Comparison of ENCODE assay signal across 2 fruit fly cellular contexts in genomic region chr3L:11398484-11399088, dm6.
TF ChIP-seq lines count a peak whose summit lies in the region.

No protein-coding gene starts in this region.

TF ChIP-seq in whole organism, embryonic, 481 proteins besides CTCF, POLR2A, EP300 and RAD21 (continued from another document and continues in another):
- TF ChIP-seq Hr3 (GFP tag; optimal IDR thresholded peaks at IDR 0.05; lab: Kevin White, UChicago) (peak; percentile 40), disco-r (GFP tag; optimal IDR thresholded peaks at IDR 0.05; lab: Kevin White, UChicago) (no peak), nerfin-2 (GFP tag; IDR thresholded peaks at IDR 0.05; lab: Robert Waterston, UW; ENCODE audit: partially characterized antibody) (no peak), CG15073 (GFP tag; optimal IDR thresholded peaks at IDR 0.05; lab: Kevin White, UChicago) (no peak), hth (optimal IDR thresholded peaks at IDR 0.05; lab: Kevin White, UChicago) (no peak), Side (GFP tag; optimal IDR thresholded peaks at IDR 0.05; lab: Kevin White, UChicago) (no peak), tx (GFP tag; optimal IDR thresholded peaks at IDR 0.05; lab: Kevin White, UChicago) (no peak), fru (optimal IDR thresholded peaks at IDR 0.05; lab: Kevin White, UChicago) (no peak), CG3281 (GFP tag; optimal IDR thresholded peaks at IDR 0.05; lab: Kevin White, UChicago) (peak; percentile 49), CG16813 (GFP tag; IDR thresholded peaks at IDR 0.05; lab: Robert Waterston, UW; ENCODE audit: partially characterized antibody) (no peak), mld (GFP tag; IDR thresholded peaks at IDR 0.05; lab: Robert Waterston, UW; ENCODE audit: partially characterized antibody) (no peak), Dad (GFP tag; optimal IDR thresholded peaks at IDR 0.05; lab: Kevin White, UChicago) (no peak), pum (GFP tag; optimal IDR thresholded peaks at IDR 0.05; lab: Kevin White, UChicago) (no peak), onecut (GFP tag; IDR thresholded peaks at IDR 0.05; lab: Robert Waterston, UW) (no peak), CG18619 (GFP tag; optimal IDR thresholded peaks at IDR 0.05; lab: Kevin White, UChicago) (peak; percentile 41), CG8388 (GFP tag; optimal IDR thresholded peaks at IDR 0.05; lab: Kevin White, UChicago) (peak; percentile 75), dati (GFP tag; IDR thresholded peaks at IDR 0.05; lab: Robert Waterston, UW) (no peak), Eip74EF (GFP tag; optimal IDR thresholded peaks at IDR 0.05; lab: Kevin White, UChicago) (peak in 1 of 2 experiments; percentile 88), hb (GFP tag; IDR thresholded peaks at IDR 0.05; lab: Robert Waterston, UW; ENCODE audit: partially characterized antibody) (no peak), CG5245 (GFP tag; optimal IDR thresholded peaks at IDR 0.05; lab: Kevin White, UChicago) (no peak), CG10431 (GFP tag; optimal IDR thresholded peaks at IDR 0.05; lab: Kevin White, UChicago) (peak; percentile 7), cad (GFP tag; optimal IDR thresholded peaks at IDR 0.05; lab: Kevin White, UChicago) (no peak), Mes4 (GFP tag; optimal IDR thresholded peaks at IDR 0.05; lab: Kevin White, UChicago) (no peak), CG8281 (tag; optimal IDR thresholded peaks at IDR 0.05; lab: Kevin White, UChicago) (no peak), CG10267 (tag; optimal IDR thresholded peaks at IDR 0.05; lab: Kevin White, UChicago) (peak; percentile 62), H2.0 (GFP tag; IDR thresholded peaks at IDR 0.05; lab: Robert Waterston, UW) (0 out of 2 replicates have a peak, but pooled peaks have one; percentile 18), CG6683 (GFP tag; optimal IDR thresholded peaks at IDR 0.05; lab: Kevin White, UChicago) (peak; percentile 37), ewg (GFP tag; optimal IDR thresholded peaks at IDR 0.05; lab: Kevin White, UChicago) (no peak), ro (GFP tag; IDR thresholded peaks at IDR 0.05; lab: Robert Waterston, UW) (no peak), CG1529 (GFP tag; optimal IDR thresholded peaks at IDR 0.05; lab: Kevin White, UChicago) (no peak), chinmo (GFP tag; IDR thresholded peaks at IDR 0.05; lab: Robert Waterston, UW; ENCODE audit: partially characterized antibody) (no peak), lab (GFP tag; optimal IDR thresholded peaks at IDR 0.05; lab: Kevin White, UChicago) (peak; percentile 61), caup (GFP tag; optimal IDR thresholded peaks at IDR 0.05; lab: Kevin White, UChicago; ENCODE audit: severe bottlenecking) (peak; percentile 60), Ada2b (GFP tag; IDR thresholded peaks at IDR 0.05; lab: Robert Waterston, UW) (0 out of 2 replicates have a peak, but pooled peaks have one; percentile 16), CG12744 (GFP tag; optimal IDR thresholded peaks at IDR 0.05; lab: Kevin White, UChicago) (no peak), Gsc (GFP tag; IDR thresholded peaks at IDR 0.05; lab: Robert Waterston, UW) (no peak), CG5180 (GFP tag; optimal IDR thresholded peaks at IDR 0.05; lab: Kevin White, UChicago) (peak; percentile 21), hbn (GFP tag; IDR thresholded peaks at IDR 0.05; lab: Robert Waterston, UW; ENCODE audit: partially characterized antibody) (no peak), CG6272 (GFP tag; IDR thresholded peaks at IDR 0.05; lab: Robert Waterston, UW) (no peak), CG34422 (GFP tag; IDR thresholded peaks at IDR 0.05; lab: Robert Waterston, UW) (0 out of 3 replicates have a peak, but pooled peaks have one; percentile 31), CG8924 (tag; optimal IDR thresholded peaks at IDR 0.05; lab: Kevin White, UChicago) (peak; percentile 77), CG11247 (GFP tag; IDR thresholded peaks at IDR 0.05; lab: Robert Waterston, UW) (no peak), Mrtf (GFP tag; IDR thresholded peaks at IDR 0.05; lab: Robert Waterston, UW) (no peak), Sry-δ (GFP tag; optimal IDR thresholded peaks at IDR 0.05; lab: Kevin White, UChicago) (no peak), Hmr (GFP tag; optimal IDR thresholded peaks at IDR 0.05; lab: Kevin White, UChicago) (peak; percentile 70), sug (tag; optimal IDR thresholded peaks at IDR 0.05; lab: Kevin White, UChicago) (no peak), CG7928 (GFP tag; optimal IDR thresholded peaks at IDR 0.05; lab: Kevin White, UChicago) (no peak), CG11398 (GFP tag; optimal IDR thresholded peaks at IDR 0.05; lab: Kevin White, UChicago) (no peak), eyg (GFP tag; optimal IDR thresholded peaks at IDR 0.05; lab: Kevin White, UChicago) (no peak), CG2129 (GFP tag; IDR thresholded peaks at IDR 0.05; lab: Robert Waterston, UW; ENCODE audit: partially characterized antibody) (no peak), ftz-f1 (GFP tag; optimal IDR thresholded peaks at IDR 0.05; lab: Kevin White, UChicago) (no peak), CG10543 (GFP tag; optimal IDR thresholded peaks at IDR 0.05; lab: Kevin White, UChicago) (no peak), CG14860 (GFP tag; IDR thresholded peaks at IDR 0.05; lab: Robert Waterston, UW; ENCODE audit: partially characterized antibody) (no peak), CoRest (tag; optimal IDR thresholded peaks at IDR 0.05; lab: Kevin White, UChicago) (peak; percentile 74), Fer2 (tag; optimal IDR thresholded peaks at IDR 0.05; lab: Kevin White, UChicago) (no peak), oc (tag; optimal IDR thresholded peaks at IDR 0.05; lab: Kevin White, UChicago) (no peak), CG13624 (GFP tag; optimal IDR thresholded peaks at IDR 0.05; lab: Kevin White, UChicago) (no peak), sqz (GFP tag; optimal IDR thresholded peaks at IDR 0.05; lab: Kevin White, UChicago) (no peak), Dip3 (GFP tag; optimal IDR thresholded peaks at IDR 0.05; lab: Kevin White, UChicago) (no peak), CG6689 (GFP tag; IDR thresholded peaks at IDR 0.05; lab: Robert Waterston, UW) (peak; percentile 59), ara (GFP tag; IDR thresholded peaks at IDR 0.05; lab: Robert Waterston, UW) (no peak), CG10979 (tag; optimal IDR thresholded peaks at IDR 0.05; lab: Kevin White, UChicago) (peak; percentile 76), jing (GFP tag; optimal IDR thresholded peaks at IDR 0.05; lab: Kevin White, UChicago) (no peak), Dp (GFP tag; optimal IDR thresholded peaks at IDR 0.05; lab: Kevin White, UChicago) (no peak), Drgx (GFP tag; IDR thresholded peaks at IDR 0.05; lab: Robert Waterston, UW) (no peak), Deaf1 (tag; optimal IDR thresholded peaks at IDR 0.05; lab: Kevin White, UChicago) (peak; percentile 36), cg (GFP tag; optimal IDR thresholded peaks at IDR 0.05; lab: Kevin White, UChicago) (no peak)

TF ChIP-seq in whole organism, prepupa, 60 proteins besides CTCF, POLR2A, EP300 and RAD21 (continued from another document):
- peak; percentile 59 for TF ChIP-seq dsx (GFP tag; optimal IDR thresholded peaks at IDR 0.05; lab: Kevin White, UChicago; ENCODE audit: poor library complexity, severe bottlenecking)
- no peak for TF ChIP-seq fd85E (GFP tag; optimal IDR thresholded peaks at IDR 0.05; lab: Kevin White, UChicago)
- TF ChIP-seq dac (GFP tag; optimal IDR thresholded peaks at IDR 0.05; lab: Kevin White, UChicago), result no peak
- no peak for TF ChIP-seq spab (GFP tag; optimal IDR thresholded peaks at IDR 0.05; lab: Kevin White, UChicago)
- no peak for TF ChIP-seq CG10669 (GFP tag; optimal IDR thresholded peaks at IDR 0.05; lab: Kevin White, UChicago)
- TF ChIP-seq CG8632 (GFP tag; optimal IDR thresholded peaks at IDR 0.05; lab: Kevin White, UChicago), result no peak
- TF ChIP-seq Ets21C (GFP tag; optimal IDR thresholded peaks at IDR 0.05; lab: Kevin White, UChicago), result no peak
- peak; percentile 14 for TF ChIP-seq CG3032 (tag; optimal IDR thresholded peaks at IDR 0.05; lab: Kevin White, UChicago)
- no peak for TF ChIP-seq fd59A (GFP tag; optimal IDR thresholded peaks at IDR 0.05; lab: Kevin White, UChicago)
- TF ChIP-seq Hr38 (GFP tag; optimal IDR thresholded peaks at IDR 0.05; lab: Kevin White, UChicago), result no peak
- TF ChIP-seq cyc (GFP tag; optimal IDR thresholded peaks at IDR 0.05; lab: Kevin White, UChicago), result no peak
- peak; percentile 8 for TF ChIP-seq CG6808 (GFP tag; optimal IDR thresholded peaks at IDR 0.05; lab: Kevin White, UChicago)
- no peak for TF ChIP-seq CG1621 (tag; optimal IDR thresholded peaks at IDR 0.05; lab: Kevin White, UChicago)
- TF ChIP-seq Sox102F (GFP tag; optimal IDR thresholded peaks at IDR 0.05; lab: Kevin White, UChicago), result no peak
- TF ChIP-seq achi (GFP tag; optimal IDR thresholded peaks at IDR 0.05; lab: Kevin White, UChicago), result peak; percentile 24
- TF ChIP-seq CG11762 (GFP tag; optimal IDR thresholded peaks at IDR 0.05; lab: Kevin White, UChicago; ENCODE audit: insufficient read depth), result no peak
- no peak for TF ChIP-seq CG11294 (GFP tag; IDR thresholded peaks at IDR 0.05; lab: Robert Waterston, UW)
- TF ChIP-seq Lpt (GFP tag; optimal IDR thresholded peaks at IDR 0.05; lab: Kevin White, UChicago), result no peak
- TF ChIP-seq CG10631 (GFP tag; optimal IDR thresholded peaks at IDR 0.05; lab: Kevin White, UChicago), result peak; percentile 11
- no peak for TF ChIP-seq OdsH (GFP tag; optimal IDR thresholded peaks at IDR 0.05; lab: Kevin White, UChicago)
- TF ChIP-seq CG34406 (GFP tag; optimal IDR thresholded peaks at IDR 0.05; lab: Kevin White, UChicago), result peak; percentile 4
- TF ChIP-seq Blimp-1 (GFP tag; optimal IDR thresholded peaks at IDR 0.05; lab: Kevin White, UChicago), result no peak
- TF ChIP-seq CG8319 (GFP tag; optimal IDR thresholded peaks at IDR 0.05; lab: Kevin White, UChicago), result no peak
- TF ChIP-seq Met (GFP tag; optimal IDR thresholded peaks at IDR 0.05; lab: Kevin White, UChicago), result no peak
- TF ChIP-seq eg (GFP tag; IDR thresholded peaks at IDR 0.05; lab: Robert Waterston, UW), result 0 out of 3 replicates have a peak, but pooled peaks have one; percentile 29
- TF ChIP-seq Smox (GFP tag; optimal IDR thresholded peaks at IDR 0.05; lab: Kevin White, UChicago), result no peak
- no peak for TF ChIP-seq Hr4 (GFP tag; optimal IDR thresholded peaks at IDR 0.05; lab: Kevin White, UChicago)
- no peak for TF ChIP-seq net (GFP tag; optimal IDR thresholded peaks at IDR 0.05; lab: Kevin White, UChicago)
